Fruit fly (Drosophila melanogaster): ENCODE data around the gene CG5149.

The CG5149 gene

dm6 chr2L:7396962-7397361 is 8.9 kb upstream of the CG5149 start (continued):
- peak; percentile 64 for TF ChIP-seq CG12391 (tag; optimal IDR thresholded peaks at IDR 0.05)
- peak; percentile 62 for TF ChIP-seq fd96Cb (tag; optimal IDR thresholded peaks at IDR 0.05)
- TF ChIP-seq fd3F (GFP tag; optimal IDR thresholded peaks at IDR 0.05): peak; percentile 44
- TF ChIP-seq CG31388 (GFP tag; optimal IDR thresholded peaks at IDR 0.05): no peak
- TF ChIP-seq CG18262 (tag; optimal IDR thresholded peaks at IDR 0.05): peak; percentile 55
- TF ChIP-seq zfh2 (GFP tag; optimal IDR thresholded peaks at IDR 0.05): peak; percentile 26
- no peak for TF ChIP-seq Neu2 (GFP tag; optimal IDR thresholded peaks at IDR 0.05; ENCODE audit: borderline replicate concordance)
- TF ChIP-seq CG30431 (GFP tag; optimal IDR thresholded peaks at IDR 0.05): peak; percentile 5
- TF ChIP-seq wor (GFP tag; IDR thresholded peaks at IDR 0.05): peak; percentile 38; the same call in 1 of the 2 replicates
- no peak for TF ChIP-seq Bgb (GFP tag; IDR thresholded peaks at IDR 0.05; ENCODE audit: partially characterized antibody)
- TF ChIP-seq CG3847 (GFP tag; IDR thresholded peaks at IDR 0.05): peak; percentile 53; the same call in 1 of the 2 replicates
- 0 out of 2 replicates have a peak, but pooled peaks have one; percentile 34 for TF ChIP-seq peb (GFP tag; IDR thresholded peaks at IDR 0.05)
- TF ChIP-seq Trl (optimal IDR thresholded peaks at IDR 0.05): no peak
- peak; percentile 74 for TF ChIP-seq Trl (GFP tag; optimal IDR thresholded peaks at IDR 0.05)
- no peak for TF ChIP-seq CG17186 (GFP tag; optimal IDR thresholded peaks at IDR 0.05)
- no peak for TF ChIP-seq usp (GFP tag; optimal IDR thresholded peaks at IDR 0.05)
- TF ChIP-seq odd (GFP tag; optimal IDR thresholded peaks at IDR 0.05): peak; percentile 18
- no peak for TF ChIP-seq Tbp (GFP tag; optimal IDR thresholded peaks at IDR 0.05)
- peak; percentile 67 for TF ChIP-seq CG7556 (GFP tag; optimal IDR thresholded peaks at IDR 0.05)
- TF ChIP-seq D (optimal IDR thresholded peaks at IDR 0.05): no peak
- peak; percentile 48 for TF ChIP-seq D (GFP tag; optimal IDR thresholded peaks at IDR 0.05)
- peak; percentile 41 for TF ChIP-seq oc (tag; optimal IDR thresholded peaks at IDR 0.05)
- no peak for TF ChIP-seq CG34224 (GFP tag; IDR thresholded peaks at IDR 0.05; ENCODE audit: partially characterized antibody)
- TF ChIP-seq CG6765 (GFP tag; optimal IDR thresholded peaks at IDR 0.05): peak; percentile 17
- peak; percentile 53 for TF ChIP-seq CG13624 (GFP tag; optimal IDR thresholded peaks at IDR 0.05)
- TF ChIP-seq Hr39 (optimal IDR thresholded peaks at IDR 0.05): no peak
- TF ChIP-seq Dip3 (GFP tag; optimal IDR thresholded peaks at IDR 0.05): peak; percentile 19
- TF ChIP-seq CG7839 (tag; optimal IDR thresholded peaks at IDR 0.05): peak; percentile 74
- peak; percentile 3 for TF ChIP-seq bab2 (GFP tag; optimal IDR thresholded peaks at IDR 0.05)
- TF ChIP-seq hbn (GFP tag; IDR thresholded peaks at IDR 0.05; ENCODE audit: partially characterized antibody): no peak
- peak; percentile 59 for TF ChIP-seq Hr3 (GFP tag; optimal IDR thresholded peaks at IDR 0.05)
- no peak for TF ChIP-seq CG7271 (tag; optimal IDR thresholded peaks at IDR 0.05)
- TF ChIP-seq CG11504 (tag; optimal IDR thresholded peaks at IDR 0.05): peak; percentile 84
- no peak for TF ChIP-seq Sin3A (optimal IDR thresholded peaks at IDR 0.05)
- TF ChIP-seq CG4424 (GFP tag; optimal IDR thresholded peaks at IDR 0.05): peak; percentile 53
- 0 out of 2 replicates have a peak, but pooled peaks have one; percentile 38 for TF ChIP-seq ssp (GFP tag; IDR thresholded peaks at IDR 0.05)
- peak; percentile 18 for TF ChIP-seq CG4820 (GFP tag; optimal IDR thresholded peaks at IDR 0.05)
- TF ChIP-seq MESR4 (GFP tag; optimal IDR thresholded peaks at IDR 0.05): no peak
- peak; percentile 65 for TF ChIP-seq CG12219 (GFP tag; optimal IDR thresholded peaks at IDR 0.05)
- TF ChIP-seq Jarid2 (GFP tag; optimal IDR thresholded peaks at IDR 0.05): no peak
- peak; percentile 62 for TF ChIP-seq sisA (GFP tag; IDR thresholded peaks at IDR 0.05)
- TF ChIP-seq HmgZ (tag; optimal IDR thresholded peaks at IDR 0.05): peak; percentile 47
- TF ChIP-seq bsh (GFP tag; optimal IDR thresholded peaks at IDR 0.05): peak in 1 of 2 experiments; percentile 77
- TF ChIP-seq hkb (optimal IDR thresholded peaks at IDR 0.05): no peak
- TF ChIP-seq hkb (GFP tag; IDR thresholded peaks at IDR 0.05): peak; percentile 81
- TF ChIP-seq CG10959 (GFP tag; IDR thresholded peaks at IDR 0.05): 0 out of 2 replicates have a peak, but pooled peaks have one; percentile 22
- TF ChIP-seq CG18011 (GFP tag; optimal IDR thresholded peaks at IDR 0.05): peak; percentile 22
- TF ChIP-seq CG8944 (GFP tag; optimal IDR thresholded peaks at IDR 0.05): peak; percentile 31
- no peak for TF ChIP-seq Adf1 (GFP tag; IDR thresholded peaks at IDR 0.05)
- no peak for TF ChIP-seq CG8290 (GFP tag; optimal IDR thresholded peaks at IDR 0.05)
- peak in 1 of 2 experiments; percentile 48 for TF ChIP-seq CG8290 (tag; optimal IDR thresholded peaks at IDR 0.05)
- no peak for TF ChIP-seq fru (optimal IDR thresholded peaks at IDR 0.05)
- peak; percentile 34 for TF ChIP-seq maf-S (GFP tag; optimal IDR thresholded peaks at IDR 0.05)

All from whole organism, embryonic.